Worm (Caenorhabditis elegans) whole organism, young adult: ENCODE results near the gene ech-5.

Experiments used
- B0336.3 ChIP-seq: fragments of 200-800 bp; sonication (Bioruptor generic); IDR thresholded peaks from 2 replicates; pipeline ENCODE4 v1.3.6; 2022; ENCODE audit warnings: missing genetic modification characterization, missing compliant biosample characterization
- C06A6.2 ChIP-seq: fragments of 200-800 bp; sonication (Bioruptor generic); conservative IDR thresholded peaks from 2 replicates; pipeline ENCODE4 v1.3.6; 2022; ENCODE audit warnings: missing genetic modification characterization, missing compliant biosample characterization
- D2030.7 ChIP-seq: fragments of 200-800 bp; sonication (Bioruptor generic); IDR thresholded peaks from 2 replicates; pipeline ENCODE4 v1.3.6; 2022; ENCODE audit warnings: missing genetic modification reagents, missing genetic modification characterization, missing compliant biosample characterization
- F33H1.4 ChIP-seq: fragments of 200-800 bp; sonication (Bioruptor generic); IDR thresholded peaks from 2 replicates; pipeline ENCODE4 v1.3.6; 2022; ENCODE audit warnings: missing genetic modification reagents, missing genetic modification characterization, missing compliant biosample characterization
- F37B4.10 ChIP-seq: fragments of 200-800 bp; sonication (Bioruptor generic); IDR thresholded peaks from 2 replicates; pipeline ENCODE4 v1.3.6; 2022; ENCODE audit warnings: missing genetic modification characterization, missing compliant biosample characterization
- F39B2.1 ChIP-seq: fragments of 200-800 bp; sonication (Bioruptor generic); IDR thresholded peaks from 2 replicates; pipeline ENCODE4 v1.3.6; 2022; ENCODE audit warnings: missing genetic modification reagents, missing genetic modification characterization, missing compliant biosample characterization
- F49E8.2 ChIP-seq: sonication (generic microtip); optimal IDR thresholded peaks from 3 replicates; lab custom pipeline; 2017; ENCODE audit warnings: missing genetic modification characterization, mild to moderate bottlenecking, missing compliant biosample characterization, antibody characterized with exemption, moderate library complexity; ENCODE audit not compliant: insufficient read depth
- K11D2.4 ChIP-seq: fragments of 200-800 bp; sonication (Bioruptor generic); IDR thresholded peaks from 2 replicates; pipeline ENCODE4 v1.3.6; 2022; ENCODE audit warnings: missing genetic modification reagents, missing genetic modification characterization, missing compliant biosample characterization
- T07F8.4 ChIP-seq: sonication (generic microtip); optimal IDR thresholded peaks from 2 replicates; lab custom pipeline; 2016; ENCODE audit warnings: mild to moderate bottlenecking, missing genetic modification characterization, moderate library complexity, missing compliant biosample characterization
- Y53F4B.3 ChIP-seq: fragments of 200-800 bp; sonication (Bioruptor generic); IDR thresholded peaks from 2 replicates; pipeline ENCODE4 v1.3.6; 2022; ENCODE audit warnings: missing genetic modification reagents, missing genetic modification characterization, missing compliant biosample characterization
- Y53G8AR.9 ChIP-seq: fragments of 200-800 bp; sonication (Bioruptor generic); conservative IDR thresholded peaks from 2 replicates; pipeline ENCODE4 v1.3.6; 2022; ENCODE audit warnings: missing genetic modification reagents, missing genetic modification characterization, missing compliant biosample characterization
- Y56A3A.18 ChIP-seq: fragments of 200-800 bp; sonication (Bioruptor generic); IDR thresholded peaks from 2 replicates; pipeline ENCODE4 v1.3.6; 2022; ENCODE audit warnings: missing genetic modification reagents, missing genetic modification characterization, missing compliant biosample characterization
- athp-1 ChIP-seq: sonication (generic microtip); optimal IDR thresholded peaks from 2 replicates; lab custom pipeline; 2017; ENCODE audit warnings: mild to moderate bottlenecking, missing genetic modification characterization, missing compliant biosample characterization
- attf-3 ChIP-seq: fragments of 200-800 bp; sonication (Bioruptor generic); conservative IDR thresholded peaks from 2 replicates; pipeline ENCODE4 v1.3.6; 2022; ENCODE audit warnings: missing genetic modification reagents, missing genetic modification characterization, missing compliant biosample characterization
- cebp-1 ChIP-seq, 2 experiments: fragments of 200-800 bp in 1 of 2; sonication (Bioruptor generic) in 1 of 2; sonication (generic microtip) in 1 of 2; IDR thresholded peaks in 1 of 2; optimal IDR thresholded peaks in 1 of 2; 2 replicates each; pipeline versions ENCODE4 v1.3.6 to Lab custom; 2017 to 2022; ENCODE audit warnings: missing compliant biosample characterization in 2 of 2, missing genetic modification characterization in 2 of 2, mild to moderate bottlenecking in 1 of 2, missing genetic modification reagents in 1 of 2, moderate library complexity in 1 of 2
- ceh-79 ChIP-seq: sonication (generic microtip); optimal IDR thresholded peaks from 2 replicates; lab custom pipeline; 2017; ENCODE audit warnings: mild to moderate bottlenecking, missing genetic modification characterization, missing compliant biosample characterization
- ceh-91 ChIP-seq: fragments of 200-800 bp; sonication (Bioruptor generic); IDR thresholded peaks from 2 replicates; pipeline ENCODE4 v1.3.6; 2022; ENCODE audit warnings: missing genetic modification reagents, missing genetic modification characterization, missing compliant biosample characterization
- chd-7 ChIP-seq: sonication (generic microtip); optimal IDR thresholded peaks from 2 replicates; lab custom pipeline; 2016; ENCODE audit warnings: mild to moderate bottlenecking, missing genetic modification characterization, moderate library complexity, missing compliant biosample characterization
- egl-18 ChIP-seq: fragments of 200-800 bp; sonication (Bioruptor generic); IDR thresholded peaks from 2 replicates; pipeline ENCODE4 v1.3.6; 2022; ENCODE audit warnings: missing genetic modification reagents, missing genetic modification characterization, missing compliant biosample characterization
- gei-17 ChIP-seq: fragments of 200-800 bp; sonication (Bioruptor generic); optimal IDR thresholded peaks from 2 replicates; lab custom pipeline; 2018; ENCODE audit warnings: mild to moderate bottlenecking, missing genetic modification characterization, missing compliant biosample characterization
- hlh-12 ChIP-seq: sonication (generic microtip); optimal IDR thresholded peaks from 2 replicates; lab custom pipeline; 2016; ENCODE audit warnings: missing genetic modification characterization, missing compliant biosample characterization
- hrde-1 ChIP-seq: sonication (generic microtip); optimal IDR thresholded peaks from 2 replicates; lab custom pipeline; 2016; ENCODE audit warnings: missing genetic modification characterization, mild to moderate bottlenecking, missing compliant biosample characterization, moderate library complexity, missing genotype, missing genetic modification reagents, borderline replicate concordance
- lir-1 ChIP-seq: fragments of 200-800 bp; sonication (Bioruptor generic); conservative IDR thresholded peaks from 2 replicates; pipeline ENCODE4 v1.3.6; 2022; ENCODE audit warnings: missing genetic modification reagents, missing genetic modification characterization, missing compliant biosample characterization
- lsl-1 ChIP-seq: fragments of 200-800 bp; sonication (Bioruptor generic); optimal IDR thresholded peaks from 2 replicates; lab custom pipeline; 2018; ENCODE audit warnings: mild to moderate bottlenecking, missing genetic modification characterization, moderate library complexity, missing compliant biosample characterization
- lsy-27 ChIP-seq: sonication (generic microtip); optimal IDR thresholded peaks from 2 replicates; lab custom pipeline; 2017; ENCODE audit warnings: missing genetic modification characterization, mild to moderate bottlenecking, missing compliant biosample characterization, antibody characterized with exemption, missing genotype, borderline replicate concordance; ENCODE audit not compliant: insufficient read depth
- madf-10 ChIP-seq: sonication (generic microtip); optimal IDR thresholded peaks from 2 replicates; lab custom pipeline; 2016; ENCODE audit warnings: mild to moderate bottlenecking, missing genetic modification characterization, missing compliant biosample characterization
- madf-3 ChIP-seq: fragments of 200-800 bp; sonication (Bioruptor generic); IDR thresholded peaks from 2 replicates; pipeline ENCODE4 v1.3.6; 2022; ENCODE audit warnings: missing genetic modification reagents, missing genetic modification characterization, missing compliant biosample characterization
- madf-8 ChIP-seq: fragments of 200-800 bp; sonication (Bioruptor generic); conservative IDR thresholded peaks from 2 replicates; pipeline ENCODE4 v1.3.6; 2022; ENCODE audit warnings: missing genetic modification reagents, missing genetic modification characterization, missing compliant biosample characterization
- mel-28 ChIP-seq: sonication (generic microtip); optimal IDR thresholded peaks from 2 replicates; lab custom pipeline; 2016; ENCODE audit warnings: borderline replicate concordance, mild to moderate bottlenecking, missing genetic modification characterization, missing compliant biosample characterization
- mes-4 ChIP-seq: sonication (generic microtip); optimal IDR thresholded peaks from 2 replicates; lab custom pipeline; 2016; ENCODE audit warnings: missing genotype, missing genetic modification characterization, missing compliant biosample characterization
- nfya-1 ChIP-seq: sonication (generic microtip); optimal IDR thresholded peaks from 2 replicates; lab custom pipeline; 2017; ENCODE audit warnings: antibody characterized with exemption, missing compliant biosample characterization, missing genetic modification characterization, borderline replicate concordance; ENCODE audit not compliant: insufficient read depth
- nfyb-1 ChIP-seq: fragments of 200-800 bp; sonication (Bioruptor generic); IDR thresholded peaks from 2 replicates; pipeline ENCODE4 v1.3.6; 2022; ENCODE audit warnings: missing genetic modification reagents, missing genetic modification characterization, missing compliant biosample characterization
- nhr-80 ChIP-seq: sonication (generic microtip); optimal IDR thresholded peaks from 2 replicates; lab custom pipeline; 2016; ENCODE audit warnings: missing genetic modification characterization, missing compliant biosample characterization
- pbrm-1 ChIP-seq: fragments of 200-800 bp; sonication (Bioruptor generic); IDR thresholded peaks from 2 replicates; pipeline ENCODE4 v1.3.6; 2022; ENCODE audit warnings: missing genetic modification reagents, missing genetic modification characterization, missing compliant biosample characterization
- rcor-1 ChIP-seq: fragments of 200-800 bp; sonication (Bioruptor generic); IDR thresholded peaks from 2 replicates; pipeline ENCODE4 v1.3.6; 2022; ENCODE audit warnings: missing genetic modification reagents, missing genetic modification characterization, missing compliant biosample characterization
- snpc-1.1 ChIP-seq: sonication (generic microtip); optimal IDR thresholded peaks from 2 replicates; lab custom pipeline; 2017; ENCODE audit warnings: missing genetic modification characterization, mild to moderate bottlenecking, missing compliant biosample characterization, antibody characterized with exemption, moderate library complexity, missing genotype, missing genetic modification reagents; ENCODE audit not compliant: insufficient read depth
- snpc-4 ChIP-seq, 5 experiments: fragments of 150-350 bp in 1 of 5; sonication (generic microtip) in 4 of 5; optimal IDR thresholded peaks; 2 replicates each; lab custom pipeline; 2014 to 2018; ENCODE audit warnings: missing genetic modification characterization in 5 of 5, missing biosample characterization in 3 of 5, antibody characterized with exemption in 2 of 5, mild to moderate bottlenecking in 2 of 5, missing compliant biosample characterization in 2 of 5, missing genotype in 2 of 5, moderate library complexity in 2 of 5, missing genetic modification reagents in 1 of 5
- somi-1 ChIP-seq: fragments of 200-800 bp; sonication (Bioruptor generic); optimal IDR thresholded peaks from 2 replicates; lab custom pipeline; 2018; ENCODE audit warnings: mild to moderate bottlenecking, missing genetic modification characterization, missing compliant biosample characterization
- tbp1 ChIP-seq: fragments of 200-800 bp; sonication (Bioruptor generic); optimal IDR thresholded peaks from 2 replicates; lab custom pipeline; 2018; ENCODE audit warnings: mild to moderate bottlenecking, missing genetic modification characterization, missing compliant biosample characterization
- tbx-9 ChIP-seq: sonication (generic microtip); optimal IDR thresholded peaks from 2 replicates; lab custom pipeline; 2016; ENCODE audit warnings: borderline replicate concordance, missing genetic modification characterization, inconsistent platforms, missing compliant biosample characterization
- zfh-2 ChIP-seq: fragments of 200-800 bp; sonication (Bioruptor generic); conservative IDR thresholded peaks from 2 replicates; pipeline ENCODE4 v1.3.6; 2022; ENCODE audit warnings: missing genetic modification reagents, missing genetic modification characterization, missing compliant biosample characterization
- ztf-3 ChIP-seq: fragments of 200-800 bp; sonication (Bioruptor generic); optimal IDR thresholded peaks from 2 replicates; lab custom pipeline; 2018; ENCODE audit warnings: mild to moderate bottlenecking, missing genetic modification characterization, missing compliant biosample characterization
- ztf-6 ChIP-seq: fragments of 200-800 bp; sonication (Bioruptor generic); IDR thresholded peaks from 2 replicates; pipeline ENCODE4 v1.3.6; 2022; ENCODE audit warnings: missing genetic modification reagents, missing genetic modification characterization, missing compliant biosample characterization

ech-5 gene

DNA sequence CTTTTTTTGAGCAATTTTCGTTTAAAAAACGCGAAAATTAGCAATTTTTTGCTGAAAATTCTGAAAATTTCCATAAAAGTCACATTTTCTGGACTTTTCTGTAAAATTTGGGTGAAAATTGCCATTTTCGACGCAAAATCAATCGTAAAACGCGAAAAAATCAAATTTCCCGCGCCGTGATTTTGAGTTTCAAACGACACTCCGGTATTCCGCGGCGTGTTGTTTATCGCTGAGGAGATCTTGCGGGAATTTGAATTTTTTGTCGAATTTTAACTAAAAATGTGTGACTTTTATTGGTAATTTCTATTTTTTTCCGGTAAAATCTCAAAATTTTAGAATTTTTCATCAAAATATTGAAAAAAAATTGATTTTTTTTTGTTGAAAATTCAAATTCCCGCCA, 4.3 kb downstream of the ech-5 start:
- TF ChIP-seq mel-28 (tag; lab: Kevin White, UChicago) = no peak
- no peak for TF ChIP-seq madf-8 (GFP tag; lab: Robert Waterston, UW)
- no peak for TF ChIP-seq F39B2.1
- TF ChIP-seq nfya-1 (tag; lab: Kevin White, UChicago) = no peak
- TF ChIP-seq mes-4 (tag; lab: Kevin White, UChicago) = no peak
- TF ChIP-seq lsy-27 (tag; lab: Kevin White, UChicago) = no peak
- no peak for TF ChIP-seq D2030.7 (GFP tag; lab: Robert Waterston, UW)
- TF ChIP-seq snpc-1.1 = no peak
- TF ChIP-seq lir-1 (GFP tag; lab: Robert Waterston, UW) = no peak
- no peak for TF ChIP-seq hrde-1 (tag; lab: Kevin White, UChicago)
- no peak for TF ChIP-seq C06A6.2 (GFP tag; lab: Robert Waterston, UW)
- TF ChIP-seq ztf-3 (GFP tag; lab: Kevin White, UChicago) = no peak
- TF ChIP-seq F37B4.10 = no peak
- no peak for TF ChIP-seq F49E8.2
- no peak for TF ChIP-seq nfyb-1
- TF ChIP-seq zfh-2 (GFP tag; lab: Robert Waterston, UW) = no peak

DNA sequence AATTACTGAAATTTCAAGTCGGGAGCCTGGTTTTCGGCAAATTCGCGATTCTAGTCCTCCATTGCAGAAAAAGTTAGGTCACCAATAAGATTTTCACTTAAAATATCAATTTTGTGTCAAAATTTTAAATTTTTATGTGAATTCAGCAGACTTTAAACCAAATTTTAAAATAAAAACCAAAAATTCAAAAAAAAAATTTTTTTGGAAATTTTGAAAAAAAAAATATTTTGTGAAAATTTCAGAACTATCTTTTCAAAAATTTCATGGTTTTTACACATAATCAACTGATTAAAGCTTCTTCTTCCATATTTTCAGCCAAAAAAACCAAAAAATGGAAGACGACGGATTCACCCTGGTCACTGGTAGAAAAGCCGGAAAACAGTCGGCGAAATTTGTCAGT, 8.0 kb downstream of the ech-5 start, which contains the start of gene Y55F3BL.4:
Y55F3BL.4 (plus strand) TSS at position 301 of the 400 bp plus-strand sequence.
- TF ChIP-seq snpc-4 (GFP tag; optimal IDR thresholded peaks at IDR 0.05; lab: Kevin White, UChicago) = no peak
- TF ChIP-seq snpc-4 (tag; optimal IDR thresholded peaks at IDR 0.05; lab: Kevin White, UChicago) = no peak
- TF ChIP-seq K11D2.4 = no peak
- no peak for TF ChIP-seq madf-10
- TF ChIP-seq ceh-91 (GFP tag; lab: Robert Waterston, UW) = no peak
- no peak for TF ChIP-seq hlh-12
- no peak for TF ChIP-seq attf-3 (GFP tag; lab: Robert Waterston, UW)
- TF ChIP-seq B0336.3 = no peak
- no peak for TF ChIP-seq rcor-1
- no peak for TF ChIP-seq Y53F4B.3
- TF ChIP-seq chd-7 (tag; lab: Kevin White, UChicago) = no peak
- no peak for TF ChIP-seq mes-4 (tag; lab: Kevin White, UChicago)
- no peak for TF ChIP-seq nfyb-1

DNA sequence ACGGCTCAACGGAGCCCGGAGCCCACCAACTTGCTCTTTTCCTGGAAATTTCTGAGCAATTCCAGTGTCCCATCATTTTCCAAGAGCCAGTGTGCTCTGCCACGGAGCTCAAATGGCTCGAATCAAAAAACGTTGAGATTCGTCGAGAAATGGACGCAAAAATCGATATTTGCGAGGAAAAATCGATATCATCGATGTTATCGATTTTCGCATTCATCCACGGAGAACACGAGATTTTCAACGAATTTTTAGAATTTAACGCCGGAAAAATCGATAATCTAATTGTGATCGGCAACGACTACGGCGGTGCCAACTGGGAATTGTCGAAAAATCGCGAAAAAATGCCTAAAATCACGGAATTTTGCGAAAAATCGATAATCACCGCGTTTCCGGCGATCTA, 8.9 kb downstream of the ech-5 start:
- TF ChIP-seq ztf-6 (no peak), gei-17 (GFP tag; lab: Kevin White, UChicago) (no peak)
- TF ChIP-seq, all 124 proteins: peak for 0

DNA sequence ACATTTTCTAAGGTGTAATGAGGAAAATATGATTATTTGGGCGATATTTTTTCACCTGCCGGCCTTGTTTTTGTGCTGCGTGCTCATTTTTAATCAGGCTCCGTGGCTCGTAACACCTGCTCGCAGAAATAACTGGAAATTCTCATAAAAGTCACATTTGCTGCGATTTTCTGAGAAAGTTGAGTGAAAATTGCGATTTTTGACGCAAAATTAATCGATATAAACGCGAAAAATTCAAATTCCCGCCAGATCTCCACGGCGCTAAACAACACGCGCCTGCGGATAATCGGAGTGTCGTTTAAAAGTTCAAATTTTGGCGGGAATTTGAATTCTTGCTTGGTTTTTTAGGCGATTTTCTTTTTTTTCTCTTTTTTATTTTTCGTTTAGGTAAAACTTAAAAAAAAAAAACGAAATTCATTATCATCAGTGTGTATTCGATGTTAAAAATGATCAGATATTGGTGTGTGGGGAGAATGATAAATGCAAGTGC, 10.2 kb downstream of the ech-5 start, which contains the start of gene Y55F3BL.6:
Y55F3BL.6 (minus strand) TSS at position 51 of the 490 bp plus-strand sequence.
- TF ChIP-seq F33H1.4 (peak; percentile 23; the same call in 1 of the 2 replicates), pbrm-1 (GFP tag; lab: Robert Waterston, UW) (no peak), Y53G8AR.9 (GFP tag; lab: Robert Waterston, UW) (no peak), Y53F4B.3 (no peak), cebp-1 (GFP tag; IDR thresholded peaks at IDR 0.05; lab: Robert Waterston, UW) (no peak), cebp-1 (tag; optimal IDR thresholded peaks at IDR 0.05; lab: Kevin White, UChicago) (peak; percentile 18), attf-3 (GFP tag; lab: Robert Waterston, UW) (peak; percentile 85), F49E8.2 (no peak), somi-1 (GFP tag; lab: Kevin White, UChicago) (no peak), lsl-1 (GFP tag; lab: Kevin White, UChicago) (peak; percentile 31), madf-3 (0 out of 2 replicates have a peak, but pooled peaks have one; percentile 50), ceh-79 (tag; lab: Kevin White, UChicago) (no peak), nhr-80 (tag; lab: Kevin White, UChicago) (no peak), athp-1 (tag; lab: Kevin White, UChicago) (no peak), tbp1 (GFP tag; lab: Kevin White, UChicago) (peak; percentile 5), tbx-9 (tag; lab: Kevin White, UChicago) (no peak), T07F8.4 (tag; lab: Kevin White, UChicago) (no peak), Y56A3A.18 (GFP tag; lab: Robert Waterston, UW) (no peak), egl-18 (GFP tag; lab: Robert Waterston, UW) (no peak)
